Fruit fly (Drosophila melanogaster) whole organism, embryonic: ENCODE results near the gene CG9391.

Experiments
- Adf1 ChIP-seq: fragments of 200-800 bp; sonication (Bioruptor generic); IDR thresholded peaks from 2 replicates; pipeline ENCODE4 v1.3.6; 2022; ENCODE audit warnings: missing biosample characterization, missing genetic modification characterization
- Atf-2 ChIP-seq: fragments of 200-800 bp; sonication (Bioruptor generic); optimal IDR thresholded peaks from 2 replicates; lab custom pipeline; 2016; ENCODE audit warnings: missing biosample characterization, missing genetic modification characterization
- Bgb ChIP-seq: fragments of 200-800 bp; sonication (Bioruptor generic); IDR thresholded peaks from 2 replicates; pipeline ENCODE4 v1.3.6; 2022; ENCODE audit warnings: missing biosample characterization, missing genetic modification characterization; ENCODE audit not compliant: partially characterized antibody
- Blimp-1 ChIP-seq: fragments of 200-800 bp; sonication (Bioruptor generic); optimal IDR thresholded peaks from 3 replicates; lab custom pipeline; 2018; ENCODE audit warnings: missing biosample characterization, missing genetic modification characterization, mild to moderate bottlenecking, moderate library complexity, missing genetic modification reagents
- CG10431 ChIP-seq: fragments of 200-800 bp; sonication (Bioruptor generic); optimal IDR thresholded peaks from 3 replicates; lab custom pipeline; 2018; ENCODE audit warnings: missing biosample characterization, mild to moderate bottlenecking, missing genetic modification characterization
- CG10979 ChIP-seq: fragments of 200-800 bp; sonication (Bioruptor generic); optimal IDR thresholded peaks from 2 replicates; lab custom pipeline; 2018; ENCODE audit warnings: missing biosample characterization, mild to moderate bottlenecking, missing genetic modification characterization, moderate library complexity
- CG11456 ChIP-seq: fragments of 200-800 bp; sonication (Bioruptor generic); IDR thresholded peaks from 3 replicates; pipeline ENCODE4 v1.3.6; 2022; ENCODE audit warnings: missing biosample characterization, missing genetic modification characterization
- CG12299 ChIP-seq: fragments of 200-800 bp; sonication (Bioruptor generic); optimal IDR thresholded peaks from 2 replicates; lab custom pipeline; 2018; ENCODE audit warnings: missing biosample characterization, mild to moderate bottlenecking, missing genetic modification characterization
- CG12769 ChIP-seq: fragments of 200-800 bp; sonication (Bioruptor generic); optimal IDR thresholded peaks from 2 replicates; lab custom pipeline; 2019; ENCODE audit warnings: missing biosample characterization, mild to moderate bottlenecking, missing genetic modification characterization, moderate library complexity
- CG13123 ChIP-seq: fragments of 200-800 bp; sonication (Bioruptor generic); optimal IDR thresholded peaks from 2 replicates; lab custom pipeline; 2016; ENCODE audit warnings: missing biosample characterization, missing genetic modification characterization
- CG13624 ChIP-seq: fragments of 200-800 bp; sonication (Bioruptor generic); optimal IDR thresholded peaks from 2 replicates; lab custom pipeline; 2016; ENCODE audit warnings: missing biosample characterization, missing genetic modification characterization
- CG14441 ChIP-seq: fragments of 200-800 bp; sonication (Bioruptor generic); IDR thresholded peaks from 2 replicates; pipeline ENCODE4 v1.3.6; 2022; ENCODE audit warnings: missing biosample characterization, missing genetic modification characterization
- CG16813 ChIP-seq: fragments of 200-800 bp; sonication (Bioruptor generic); IDR thresholded peaks from 3 replicates; pipeline ENCODE4 v1.3.6; 2022; ENCODE audit warnings: missing biosample characterization, missing genetic modification characterization; ENCODE audit not compliant: partially characterized antibody
- CG18599 ChIP-seq: fragments of 200-800 bp; sonication (Bioruptor generic); optimal IDR thresholded peaks from 3 replicates; lab custom pipeline; 2017; ENCODE audit warnings: missing biosample characterization, missing genetic modification characterization, mild to moderate bottlenecking, moderate library complexity, missing genetic modification reagents
- CG2116 ChIP-seq: fragments of 200-800 bp; sonication (Bioruptor generic); optimal IDR thresholded peaks from 3 replicates; lab custom pipeline; 2018; ENCODE audit warnings: missing biosample characterization, mild to moderate bottlenecking, missing genetic modification characterization
- CG2120 ChIP-seq: fragments of 200-800 bp; sonication (Bioruptor generic); optimal IDR thresholded peaks from 3 replicates; lab custom pipeline; 2016; ENCODE audit warnings: missing biosample characterization, missing genetic modification characterization
- CG30431 ChIP-seq: fragments of 200-800 bp; sonication (Bioruptor generic); optimal IDR thresholded peaks from 2 replicates; lab custom pipeline; 2017; ENCODE audit warnings: missing biosample characterization, missing genetic modification characterization
- CG34422 ChIP-seq: fragments of 200-800 bp; sonication (Bioruptor generic); IDR thresholded peaks from 3 replicates; pipeline ENCODE4 v1.3.6; 2022; ENCODE audit warnings: missing biosample characterization, missing genetic modification characterization
- CG3847 ChIP-seq: fragments of 200-800 bp; sonication (Bioruptor generic); IDR thresholded peaks from 2 replicates; pipeline ENCODE4 v1.3.6; 2022; ENCODE audit warnings: missing biosample characterization, missing genetic modification characterization
- CG4424 ChIP-seq: fragments of 200-800 bp; sonication (Bioruptor generic); optimal IDR thresholded peaks from 3 replicates; lab custom pipeline; 2016; ENCODE audit warnings: missing biosample characterization, missing genetic modification characterization
- CG4617 ChIP-seq: fragments of 200-800 bp; sonication (Bioruptor generic); optimal IDR thresholded peaks from 3 replicates; lab custom pipeline; 2016; ENCODE audit warnings: missing biosample characterization, missing genetic modification characterization, borderline replicate concordance
- CG7372 ChIP-seq: fragments of 200-800 bp; sonication (Bioruptor generic); IDR thresholded peaks from 2 replicates; pipeline ENCODE4 v1.3.6; 2022; ENCODE audit warnings: missing biosample characterization, missing genetic modification characterization
- CG7928 ChIP-seq: fragments of 200-800 bp; sonication (Bioruptor generic); optimal IDR thresholded peaks from 2 replicates; lab custom pipeline; 2017; ENCODE audit warnings: missing biosample characterization, mild to moderate bottlenecking, missing genetic modification characterization
- CG7963 ChIP-seq: fragments of 200-800 bp; sonication (Bioruptor generic); IDR thresholded peaks from 3 replicates; pipeline ENCODE4 v1.3.6; 2022; ENCODE audit warnings: missing biosample characterization, missing genetic modification characterization; ENCODE audit not compliant: partially characterized antibody
- CG9797 ChIP-seq: fragments of 200-800 bp; sonication (Bioruptor generic); optimal IDR thresholded peaks from 3 replicates; lab custom pipeline; 2018; ENCODE audit warnings: missing biosample characterization, mild to moderate bottlenecking, missing genetic modification characterization
- CTCF ChIP-seq: fragments of 200-800 bp; sonication (Bioruptor generic); optimal IDR thresholded peaks from 2 replicates; lab custom pipeline; 2017; ENCODE audit warnings: missing biosample characterization, mild to moderate bottlenecking, missing genetic modification characterization, moderate library complexity
- Chrac-16 ChIP-seq: fragments of 200-800 bp; sonication (Bioruptor generic); optimal IDR thresholded peaks from 3 replicates; lab custom pipeline; 2016; ENCODE audit warnings: missing biosample characterization, missing genetic modification characterization
- CrebB ChIP-seq: fragments of 200-800 bp; sonication (Bioruptor generic); optimal IDR thresholded peaks from 3 replicates; lab custom pipeline; 2018; ENCODE audit warnings: missing biosample characterization, mild to moderate bottlenecking, missing genetic modification characterization
- HmgD ChIP-seq: fragments of 200-800 bp; sonication (Bioruptor generic); optimal IDR thresholded peaks from 3 replicates; lab custom pipeline; 2016; ENCODE audit warnings: missing biosample characterization, missing genetic modification characterization
- Hr51 ChIP-seq, 2 experiments: fragments of 200-800 bp; sonication (Bioruptor generic); optimal IDR thresholded peaks; 2 replicates in 1 of 2; 3 replicates in 1 of 2; lab custom pipeline; 2016 to 2018; ENCODE audit warnings: missing biosample characterization in 2 of 2, missing genetic modification characterization in 2 of 2, mild to moderate bottlenecking in 1 of 2, moderate library complexity in 1 of 2
- Lpt ChIP-seq: fragments of >200 bp; optimal IDR thresholded peaks from 2 replicates; lab custom pipeline; 2018; ENCODE audit warnings: missing biosample characterization, missing genetic modification characterization
- NC2β ChIP-seq: fragments of 200-800 bp; sonication (Bioruptor generic); optimal IDR thresholded peaks from 2 replicates; lab custom pipeline; 2016; ENCODE audit warnings: missing biosample characterization, missing genetic modification characterization
- Spps ChIP-seq: fragments of 200-800 bp; sonication (Bioruptor generic); optimal IDR thresholded peaks from 2 replicates; lab custom pipeline; 2018; ENCODE audit warnings: missing biosample characterization, mild to moderate bottlenecking, missing genetic modification characterization
- dan ChIP-seq: fragments of 200-800 bp; sonication (Bioruptor generic); IDR thresholded peaks from 2 replicates; pipeline ENCODE4 v1.3.6; 2022; ENCODE audit warnings: missing biosample characterization, missing genetic modification characterization
- fu2 ChIP-seq: fragments of 200-800 bp; sonication (Bioruptor generic); optimal IDR thresholded peaks from 2 replicates; lab custom pipeline; 2016; ENCODE audit warnings: missing biosample characterization, missing genetic modification characterization
- grau ChIP-seq: fragments of 200-800 bp; optimal IDR thresholded peaks from 3 replicates; lab custom pipeline; 2019; ENCODE audit warnings: missing biosample characterization, mild to moderate bottlenecking, missing genetic modification characterization, moderate library complexity
- gro ChIP-seq: fragments of 200-800 bp; sonication (Bioruptor generic); optimal IDR thresholded peaks from 2 replicates; lab custom pipeline; 2016; ENCODE audit warnings: missing biosample characterization, missing genetic modification characterization
- her ChIP-seq: fragments of 200-800 bp; sonication (Bioruptor generic); optimal IDR thresholded peaks from 2 replicates; lab custom pipeline; 2016; ENCODE audit warnings: missing biosample characterization, missing genetic modification characterization
- hkb ChIP-seq, 2 experiments: fragments of 200-800 bp in 1 of 2; fragments of >200 bp in 1 of 2; sonication (Bioruptor generic) in 1 of 2; IDR thresholded peaks in 1 of 2; optimal IDR thresholded peaks in 1 of 2; 2 replicates each; pipeline versions ENCODE4 v1.3.6 to Lab custom; 2017 to 2022; ENCODE audit warnings: missing biosample characterization in 1 of 2, missing genetic modification characterization in 1 of 2
- kah ChIP-seq: fragments of 200-800 bp; sonication (Bioruptor generic); optimal IDR thresholded peaks from 2 replicates; lab custom pipeline; 2018; ENCODE audit warnings: missing biosample characterization, mild to moderate bottlenecking, missing genetic modification characterization
- oc ChIP-seq: fragments of 200-800 bp; sonication (Bioruptor generic); optimal IDR thresholded peaks from 2 replicates; lab custom pipeline; 2018; ENCODE audit warnings: missing biosample characterization, mild to moderate bottlenecking, missing genetic modification characterization, moderate library complexity
- phol ChIP-seq: fragments of 200-800 bp; sonication (Bioruptor generic); optimal IDR thresholded peaks from 3 replicates; lab custom pipeline; 2018; ENCODE audit warnings: missing biosample characterization, mild to moderate bottlenecking, missing genetic modification characterization, moderate library complexity
- pnt ChIP-seq: fragments of 200-800 bp; sonication (Bioruptor generic); optimal IDR thresholded peaks from 3 replicates; lab custom pipeline; 2016; ENCODE audit warnings: missing biosample characterization, missing genetic modification characterization
- ranshi ChIP-seq: fragments of 200-800 bp; sonication (Bioruptor generic); IDR thresholded peaks from 2 replicates; pipeline ENCODE4 v1.3.6; 2022; ENCODE audit warnings: missing biosample characterization, missing genetic modification characterization
- row ChIP-seq: fragments of 200-800 bp; sonication (Bioruptor generic); IDR thresholded peaks from 3 replicates; pipeline ENCODE4 v1.3.6; 2022; ENCODE audit warnings: missing biosample characterization, missing genetic modification characterization
- sd ChIP-seq: fragments of 200-800 bp; sonication (Bioruptor generic); optimal IDR thresholded peaks from 3 replicates; lab custom pipeline; 2018; ENCODE audit warnings: missing biosample characterization, mild to moderate bottlenecking, missing genetic modification characterization, moderate library complexity
- unc-4 ChIP-seq: fragments of 200-800 bp; sonication (Bioruptor generic); IDR thresholded peaks from 2 replicates; pipeline ENCODE4 v1.3.6; 2022; ENCODE audit warnings: missing biosample characterization, missing genetic modification characterization; ENCODE audit not compliant: partially characterized antibody
- wek ChIP-seq: fragments of 200-800 bp; sonication (Bioruptor generic); optimal IDR thresholded peaks from 3 replicates; lab custom pipeline; 2018; ENCODE audit warnings: missing biosample characterization, mild to moderate bottlenecking, missing genetic modification characterization, moderate library complexity
- zf30C ChIP-seq: fragments of 200-800 bp; sonication (Bioruptor generic); optimal IDR thresholded peaks from 3 replicates; lab custom pipeline; 2018; ENCODE audit warnings: missing biosample characterization, mild to moderate bottlenecking, missing genetic modification characterization

CG9391 gene

DNA sequence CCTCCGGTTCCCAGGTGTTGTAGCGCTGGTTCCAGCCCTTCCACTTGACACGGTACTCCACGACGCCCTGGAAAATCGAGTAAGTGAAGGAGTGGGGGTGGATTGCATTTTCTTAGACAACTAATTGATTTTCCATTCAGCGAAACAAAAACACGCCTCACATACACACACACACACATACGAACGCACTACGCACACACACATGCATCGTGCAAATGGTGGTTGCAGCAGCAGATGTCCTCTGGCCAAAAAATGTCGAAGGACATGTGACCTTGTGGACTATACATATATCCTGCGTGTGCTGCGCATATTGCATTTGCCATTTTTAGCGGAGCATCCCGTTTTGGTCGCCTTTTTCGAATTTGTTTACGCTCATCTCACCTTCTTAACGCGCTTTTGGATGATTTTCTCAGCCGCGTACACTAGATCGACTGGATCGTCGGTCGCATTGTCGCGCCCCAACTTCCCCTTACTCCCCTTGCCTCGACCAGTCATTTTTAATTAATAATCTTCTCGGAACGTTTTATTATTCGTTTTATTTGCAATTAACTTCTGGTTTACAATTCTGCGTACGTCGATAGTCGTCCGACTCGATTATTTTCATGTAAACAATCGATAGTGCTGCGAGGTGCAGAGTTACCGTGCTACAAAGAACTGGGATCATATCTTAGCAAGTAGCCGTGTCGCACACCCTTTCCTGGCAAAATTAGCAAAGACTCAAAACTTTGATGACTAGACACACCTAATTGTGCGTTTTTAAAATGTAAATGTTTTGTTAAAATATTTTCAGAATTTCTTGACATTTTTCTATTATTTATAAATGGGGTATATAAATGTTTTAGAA lies 49.5 kb upstream of the CG9391 start, which contains the start of gene Pc (continued):
- TF ChIP-seq row (GFP tag; lab: Robert Waterston, UW): peak; percentile 18; the same call in 1 of the 3 replicates
- TF ChIP-seq Spps (tag; lab: Kevin White, UChicago): no peak
- TF ChIP-seq gro: peak; percentile 63
- TF ChIP-seq her (GFP tag; lab: Kevin White, UChicago): peak; percentile 12
- peak; percentile 93 for TF ChIP-seq Bgb (GFP tag; lab: Robert Waterston, UW)
- no peak for TF ChIP-seq Adf1
- TF ChIP-seq kah (GFP tag; lab: Kevin White, UChicago): no peak
- TF ChIP-seq unc-4 (GFP tag; lab: Robert Waterston, UW): peak; percentile 86
- TF ChIP-seq CG10431 (GFP tag; lab: Kevin White, UChicago): no peak
- no peak for TF ChIP-seq Blimp-1 (GFP tag; lab: Kevin White, UChicago)
- peak; percentile 1 for TF ChIP-seq fu2 (GFP tag; lab: Kevin White, UChicago)
- TF ChIP-seq CG4617: peak; percentile 89
- no peak for TF ChIP-seq CG4424 (GFP tag; lab: Kevin White, UChicago)
- TF ChIP-seq CG18599 (GFP tag; lab: Kevin White, UChicago): no peak
- no peak for TF ChIP-seq CG30431 (GFP tag; lab: Kevin White, UChicago)
- TF ChIP-seq CTCF (GFP tag; lab: Kevin White, UChicago): peak; percentile 72
- no peak for TF ChIP-seq Lpt (GFP tag; lab: Kevin White, UChicago)
- peak; percentile 17 for TF ChIP-seq grau (tag; lab: Kevin White, UChicago)
- peak; percentile 63 for TF ChIP-seq CG13624 (GFP tag; lab: Kevin White, UChicago)
- peak; percentile 69 for TF ChIP-seq CG3847 (GFP tag; lab: Robert Waterston, UW)
- TF ChIP-seq CG12299: no peak
- peak; percentile 35 for TF ChIP-seq CG12769
- peak; percentile 83 for TF ChIP-seq HmgD
- no peak for TF ChIP-seq CG10979
- no peak for TF ChIP-seq sd (tag; lab: Kevin White, UChicago)
- peak in 1 of 2 experiments; percentile 44 for TF ChIP-seq Hr51 (GFP tag; optimal IDR thresholded peaks at IDR 0.05; lab: Kevin White, UChicago)
- TF ChIP-seq oc (tag; lab: Kevin White, UChicago): no peak
- peak; percentile 47 for TF ChIP-seq phol (tag; lab: Kevin White, UChicago)
- TF ChIP-seq CG7372 (GFP tag; lab: Robert Waterston, UW): no peak
- TF ChIP-seq CG13123: no peak
- TF ChIP-seq CG11456: no peak
- peak; percentile 4 for TF ChIP-seq zf30C (GFP tag; lab: Kevin White, UChicago)
- TF ChIP-seq Chrac-16 (GFP tag; lab: Kevin White, UChicago): no peak
- peak; percentile 39 for TF ChIP-seq CG2120 (GFP tag; lab: Kevin White, UChicago)
- TF ChIP-seq wek (GFP tag; lab: Kevin White, UChicago): no peak
- TF ChIP-seq hkb (optimal IDR thresholded peaks at IDR 0.05; lab: Kevin White, UChicago): no peak
- no peak for TF ChIP-seq hkb (GFP tag; IDR thresholded peaks at IDR 0.05; lab: Robert Waterston, UW)
- TF ChIP-seq CG9797 (GFP tag; lab: Kevin White, UChicago): peak; percentile 88
- no peak for TF ChIP-seq ranshi
- no peak for TF ChIP-seq Atf-2 (GFP tag; lab: Kevin White, UChicago)
- TF ChIP-seq CG7963 (GFP tag; lab: Robert Waterston, UW): peak; percentile 78
- TF ChIP-seq CG16813 (GFP tag; lab: Robert Waterston, UW): peak; percentile 88
- TF ChIP-seq CrebB (tag; lab: Kevin White, UChicago): no peak
- peak; percentile 5 for TF ChIP-seq CG7928 (GFP tag; lab: Kevin White, UChicago)
- TF ChIP-seq NC2β (GFP tag; lab: Kevin White, UChicago): peak; percentile 38
- TF ChIP-seq CG2116 (GFP tag; lab: Kevin White, UChicago): peak; percentile 90
- TF ChIP-seq pnt: no peak
- TF ChIP-seq dan (GFP tag; lab: Robert Waterston, UW): no peak
- no peak for TF ChIP-seq CG14441 (GFP tag; lab: Robert Waterston, UW)
- peak; percentile 51; the same call in 1 of the 3 replicates for TF ChIP-seq CG34422 (GFP tag; lab: Robert Waterston, UW)
